Fruit fly (Drosophila melanogaster): ENCODE data around the gene Trmt61.

DNA sequence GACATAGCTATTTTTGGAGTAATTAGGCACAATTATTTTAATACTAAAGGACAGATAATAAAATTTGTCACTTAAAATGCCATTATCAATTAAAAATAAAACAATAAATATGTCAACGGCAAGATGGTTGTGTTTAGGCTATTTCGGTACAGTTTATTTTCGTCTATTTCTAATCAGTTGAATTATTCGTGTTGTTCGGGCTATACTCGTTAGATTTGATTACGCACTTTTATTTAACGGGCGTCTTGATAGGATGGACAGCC is 45.8 kb downstream of the Trmt61 start:
- no peak for TF ChIP-seq CG7101 (tag; optimal IDR thresholded peaks at IDR 0.05)
- no peak for TF ChIP-seq CG7045 (GFP tag; optimal IDR thresholded peaks at IDR 0.05)
- TF ChIP-seq Clk (GFP tag; optimal IDR thresholded peaks at IDR 0.05), result no peak
- no peak for TF ChIP-seq Mnt (GFP tag; optimal IDR thresholded peaks at IDR 0.05)
- no peak for TF ChIP-seq toe (GFP tag; optimal IDR thresholded peaks at IDR 0.05)
- no peak for TF ChIP-seq CG11617 (GFP tag; optimal IDR thresholded peaks at IDR 0.05)
- no peak for TF ChIP-seq kay (GFP tag; ENCODE audit: borderline replicate concordance)

Measured in whole organism, adult.